Worm (Caenorhabditis elegans) whole organism, late embryonic: ENCODE measurements around the gene cal-5.

ENCODE experiments used
- C08G9.2 ChIP-seq: sonication (generic microtip); optimal IDR thresholded peaks from 2 replicates; lab custom pipeline; 2016; ENCODE audit warnings: mild to moderate bottlenecking, missing genetic modification characterization, moderate library complexity, missing compliant biosample characterization
- K09A11.1 ChIP-seq: sonication (generic microtip); optimal IDR thresholded peaks from 2 replicates; lab custom pipeline; 2017; ENCODE audit warnings: antibody characterized with exemption, mild to moderate bottlenecking, missing genetic modification characterization, missing compliant biosample characterization; ENCODE audit not compliant: insufficient read depth
- T23F11.4 ChIP-seq: fragments of 200-800 bp; sonication (Bioruptor generic); optimal IDR thresholded peaks from 2 replicates; lab custom pipeline; 2018; ENCODE audit warnings: mild to moderate bottlenecking, missing genetic modification characterization, missing compliant biosample characterization
- ceh-18 ChIP-seq: sonication (generic microtip); optimal IDR thresholded peaks from 2 replicates; lab custom pipeline; 2016; ENCODE audit warnings: missing genetic modification characterization, missing compliant biosample characterization
- ceh-19 ChIP-seq: fragments of 200-800 bp; sonication (Bioruptor generic); optimal IDR thresholded peaks from 2 replicates; lab custom pipeline; 2018; ENCODE audit warnings: mild to moderate bottlenecking, missing genetic modification characterization, missing compliant biosample characterization
- ceh-2 ChIP-seq: sonication (generic microtip); optimal IDR thresholded peaks from 2 replicates; lab custom pipeline; 2016; ENCODE audit warnings: missing genotype, missing genetic modification characterization, missing compliant biosample characterization
- ceh-22 ChIP-seq: sonication (generic microtip); optimal IDR thresholded peaks from 2 replicates; lab custom pipeline; 2017; ENCODE audit warnings: missing biosample characterization, missing genetic modification characterization
- ceh-31 ChIP-seq: sonication (generic microtip); optimal IDR thresholded peaks from 2 replicates; lab custom pipeline; 2016; ENCODE audit warnings: missing genetic modification characterization, missing compliant biosample characterization
- ceh-34 ChIP-seq: sonication (generic microtip); optimal IDR thresholded peaks from 2 replicates; lab custom pipeline; 2016; ENCODE audit warnings: mild to moderate bottlenecking, missing genetic modification characterization, missing compliant biosample characterization
- ceh-45 ChIP-seq: fragments of 200-800 bp; sonication (Bioruptor generic); IDR thresholded peaks from 2 replicates; pipeline ENCODE4 v1.3.6; 2022; ENCODE audit warnings: missing genetic modification reagents, missing genetic modification characterization, missing compliant biosample characterization
- ceh-48 ChIP-seq: sonication (generic microtip); optimal IDR thresholded peaks from 2 replicates; lab custom pipeline; 2016; ENCODE audit warnings: missing genetic modification characterization, inconsistent platforms, missing compliant biosample characterization
- ceh-6 ChIP-seq: fragments of 200-800 bp; sonication (Bioruptor generic); optimal IDR thresholded peaks from 2 replicates; lab custom pipeline; 2018; ENCODE audit warnings: mild to moderate bottlenecking, missing genetic modification characterization, missing compliant biosample characterization
- ceh-9 ChIP-seq: sonication (generic microtip); optimal IDR thresholded peaks from 2 replicates; lab custom pipeline; 2016; ENCODE audit warnings: mild to moderate bottlenecking, missing genetic modification characterization, inconsistent platforms, missing compliant biosample characterization
- elt-2 ChIP-seq: sonication (generic microtip); optimal IDR thresholded peaks from 2 replicates; lab custom pipeline; 2016; ENCODE audit warnings: missing genetic modification reagents, missing genetic modification characterization, missing compliant biosample characterization
- elt-4 ChIP-seq: sonication (generic microtip); optimal IDR thresholded peaks from 2 replicates; lab custom pipeline; 2016; ENCODE audit warnings: missing genetic modification characterization, missing compliant biosample characterization
- ets-4 ChIP-seq: sonication (generic microtip); optimal IDR thresholded peaks from 2 replicates; lab custom pipeline; 2016; ENCODE audit warnings: missing genetic modification characterization, missing compliant biosample characterization
- eyg-1 ChIP-seq: sonication (generic microtip); optimal IDR thresholded peaks from 2 replicates; lab custom pipeline; 2016; ENCODE audit warnings: missing genotype, missing genetic modification characterization, missing compliant biosample characterization
- fkh-6 ChIP-seq: sonication (generic microtip); optimal IDR thresholded peaks from 2 replicates; lab custom pipeline; 2016; ENCODE audit warnings: missing genetic modification characterization, missing compliant biosample characterization
- gmeb-2 ChIP-seq: sonication (generic microtip); optimal IDR thresholded peaks from 2 replicates; lab custom pipeline; 2016; ENCODE audit warnings: missing genetic modification characterization, inconsistent platforms, missing compliant biosample characterization
- hlh-15 ChIP-seq: sonication (generic microtip); optimal IDR thresholded peaks from 2 replicates; lab custom pipeline; 2016; ENCODE audit warnings: missing genetic modification characterization, missing compliant biosample characterization
- hlh-30 ChIP-seq: sonication (generic microtip); optimal IDR thresholded peaks from 2 replicates; lab custom pipeline; 2017; ENCODE audit warnings: antibody characterized with exemption, missing genetic modification characterization, missing compliant biosample characterization; ENCODE audit not compliant: insufficient read depth
- hlh-6 ChIP-seq: sonication (generic microtip); optimal IDR thresholded peaks from 2 replicates; lab custom pipeline; 2016; ENCODE audit warnings: missing genotype, missing genetic modification characterization, missing compliant biosample characterization
- lin-11 ChIP-seq: fragments of 200-800 bp; sonication (Bioruptor generic); optimal IDR thresholded peaks from 2 replicates; lab custom pipeline; 2018; ENCODE audit warnings: mild to moderate bottlenecking, missing genetic modification characterization, missing compliant biosample characterization
- mec-3 ChIP-seq: sonication (generic microtip); optimal IDR thresholded peaks from 2 replicates; lab custom pipeline; 2016; ENCODE audit warnings: borderline replicate concordance, missing genetic modification characterization, missing compliant biosample characterization
- nfya-1 ChIP-seq: sonication (generic microtip); optimal IDR thresholded peaks from 2 replicates; lab custom pipeline; 2017; ENCODE audit warnings: missing genetic modification characterization, mild to moderate bottlenecking, missing compliant biosample characterization, antibody characterized with exemption, moderate library complexity
- nhr-11 ChIP-seq: fragments of 150-350 bp; optimal IDR thresholded peaks from 2 replicates; lab custom pipeline; 2014; ENCODE audit warnings: missing biosample characterization, missing genetic modification characterization
- nhr-232 ChIP-seq: sonication (generic microtip); optimal IDR thresholded peaks from 2 replicates; lab custom pipeline; 2016; ENCODE audit warnings: missing genetic modification characterization, missing compliant biosample characterization
- pag-3 ChIP-seq: sonication (generic microtip); optimal IDR thresholded peaks from 2 replicates; lab custom pipeline; 2016; ENCODE audit warnings: missing compliant biosample characterization, missing genetic modification characterization, borderline replicate concordance
- pat-9 ChIP-seq: fragments of 200-800 bp; sonication (Bioruptor generic); optimal IDR thresholded peaks from 2 replicates; lab custom pipeline; 2018; ENCODE audit warnings: mild to moderate bottlenecking, missing genetic modification characterization, moderate library complexity, missing compliant biosample characterization
- pax-1 ChIP-seq: fragments of 150-350 bp; optimal IDR thresholded peaks from 2 replicates; lab custom pipeline; 2014; ENCODE audit warnings: missing biosample characterization, missing genetic modification characterization
- pha-2 ChIP-seq: sonication (generic microtip); optimal IDR thresholded peaks from 2 replicates; lab custom pipeline; 2017; ENCODE audit warnings: mild to moderate bottlenecking, missing genetic modification characterization, missing compliant biosample characterization
- pros-1 ChIP-seq: fragments of 150-350 bp; optimal IDR thresholded peaks from 2 replicates; lab custom pipeline; 2014; ENCODE audit warnings: missing biosample characterization, missing genetic modification reagents, missing genetic modification characterization
- rnt-1 ChIP-seq: sonication (generic microtip); optimal IDR thresholded peaks from 2 replicates; lab custom pipeline; 2016; ENCODE audit warnings: missing genetic modification characterization, missing compliant biosample characterization
- sdc-2 ChIP-seq: sonication (generic microtip); optimal IDR thresholded peaks from 2 replicates; lab custom pipeline; 2016; ENCODE audit warnings: missing genotype, missing genetic modification characterization, missing compliant biosample characterization
- syd-9 ChIP-seq: sonication (generic microtip); optimal IDR thresholded peaks from 2 replicates; lab custom pipeline; 2016; ENCODE audit warnings: mild to moderate bottlenecking, missing genetic modification characterization, moderate library complexity, missing compliant biosample characterization
- tbx-7 ChIP-seq: sonication (generic microtip); optimal IDR thresholded peaks from 2 replicates; lab custom pipeline; 2016; ENCODE audit warnings: missing genotype, missing genetic modification characterization, missing compliant biosample characterization
- unc-42 ChIP-seq: sonication (generic microtip); optimal IDR thresholded peaks from 2 replicates; lab custom pipeline; 2016; ENCODE audit warnings: missing genotype, missing genetic modification characterization, missing compliant biosample characterization
- unc-86 ChIP-seq: sonication (generic microtip); optimal IDR thresholded peaks from 2 replicates; lab custom pipeline; 2016; ENCODE audit warnings: missing genetic modification characterization, missing compliant biosample characterization

The cal-5 gene

DNA sequence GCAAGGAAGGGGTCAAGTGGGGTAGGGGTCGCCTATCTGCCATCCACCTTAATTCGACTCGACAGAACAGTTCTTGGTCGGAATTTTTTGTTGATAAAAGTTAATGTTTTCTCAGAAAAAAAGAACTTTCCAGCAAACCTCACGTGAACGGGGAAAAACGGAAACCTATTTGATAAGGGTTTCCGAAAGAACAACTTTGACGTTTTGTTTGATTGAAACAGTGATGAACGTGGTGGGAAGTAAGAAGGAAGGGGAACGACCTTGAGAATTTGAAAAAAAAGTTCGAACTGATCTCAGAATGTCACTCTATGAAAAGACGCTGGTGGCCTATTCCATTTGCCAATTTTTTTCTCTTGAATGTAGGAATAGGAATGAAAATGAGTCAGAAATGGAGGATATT lies 44.6 kb upstream of the cal-5 start:
- TF ChIP-seq fkh-6 (tag; lab: Kevin White, UChicago) (no peak), rnt-1 (tag; lab: Kevin White, UChicago) (no peak), ceh-18 (tag; lab: Kevin White, UChicago) (no peak), lin-11 (tag; lab: Kevin White, UChicago) (no peak), pag-3 (tag; lab: Kevin White, UChicago) (no peak)

DNA sequence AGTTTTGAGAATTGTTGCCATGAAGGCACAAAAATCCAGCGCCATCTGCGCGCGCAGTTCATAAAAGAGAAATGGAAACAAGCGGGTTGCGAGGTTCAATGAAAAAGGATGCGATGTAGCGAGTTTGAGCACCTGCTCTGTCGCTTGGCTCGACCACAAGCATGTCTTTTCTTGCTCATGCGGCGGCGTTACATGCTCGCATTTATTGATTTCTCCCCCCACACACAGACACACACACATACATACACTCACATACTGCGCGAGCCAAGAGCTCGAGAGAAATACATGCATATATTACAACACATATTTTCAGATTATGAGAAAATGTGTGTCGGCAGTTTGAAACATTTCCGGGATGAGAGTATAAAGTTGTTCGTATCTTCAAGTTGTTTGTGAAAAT lies 44.0 kb upstream of the cal-5 start:
- TF ChIP-seq ceh-45 (GFP tag; lab: Robert Waterston, UW): no peak
- TF ChIP-seq nhr-11 (tag; lab: Kevin White, UChicago): no peak
- no peak for TF ChIP-seq ceh-2
- TF ChIP-seq hlh-6: no peak
- TF ChIP-seq T23F11.4 (GFP tag; lab: Kevin White, UChicago): no peak
- no peak for TF ChIP-seq ceh-18 (tag; lab: Kevin White, UChicago)
- TF ChIP-seq pax-1: no peak
- TF ChIP-seq unc-42 (tag; lab: Kevin White, UChicago): peak; percentile 12
- TF ChIP-seq ceh-31 (tag; lab: Kevin White, UChicago): peak; percentile 37
- no peak for TF ChIP-seq gmeb-2 (tag; lab: Kevin White, UChicago)
- no peak for TF ChIP-seq ceh-6 (GFP tag; lab: Kevin White, UChicago)
- TF ChIP-seq nfya-1 (tag; lab: Kevin White, UChicago): peak; percentile 23
- TF ChIP-seq pros-1 (tag; lab: Kevin White, UChicago): peak; percentile 17
- peak; percentile 98 for TF ChIP-seq ceh-48 (tag; lab: Kevin White, UChicago)
- no peak for TF ChIP-seq elt-2 (tag; lab: Kevin White, UChicago)
- no peak for TF ChIP-seq mec-3 (tag; lab: Kevin White, UChicago)

DNA sequence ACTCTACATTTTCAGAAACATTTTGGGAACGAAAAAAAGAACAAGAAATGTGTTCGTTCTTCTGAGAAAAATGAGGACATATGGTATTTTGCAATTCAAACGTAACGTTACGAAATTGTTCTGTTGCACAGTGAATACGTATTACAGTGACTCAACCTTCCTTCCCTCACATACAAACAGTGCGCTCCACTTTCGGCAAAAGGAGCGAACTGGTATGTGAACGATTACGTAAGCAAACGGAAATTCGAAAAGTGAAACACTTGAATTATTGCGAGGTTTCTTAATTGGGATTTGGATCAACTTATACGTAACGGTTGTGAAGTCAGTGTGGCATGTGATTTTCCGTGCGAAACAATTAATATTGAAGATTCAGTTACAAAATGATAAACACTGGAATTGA lies 43.0 kb upstream of the cal-5 start:
- TF ChIP-seq nfya-1 (tag; lab: Kevin White, UChicago) (no peak), unc-86 (tag; lab: Kevin White, UChicago) (no peak), rnt-1 (tag; lab: Kevin White, UChicago) (no peak), sdc-2 (tag; lab: Kevin White, UChicago) (no peak), unc-42 (tag; lab: Kevin White, UChicago) (no peak), eyg-1 (no peak), ets-4 (tag; lab: Kevin White, UChicago) (no peak), elt-4 (tag; lab: Kevin White, UChicago) (no peak), nhr-232 (tag; lab: Kevin White, UChicago) (no peak), ceh-48 (tag; lab: Kevin White, UChicago) (no peak), elt-2 (tag; lab: Kevin White, UChicago) (no peak)
- TF ChIP-seq, all 69 proteins: peak for 0

DNA sequence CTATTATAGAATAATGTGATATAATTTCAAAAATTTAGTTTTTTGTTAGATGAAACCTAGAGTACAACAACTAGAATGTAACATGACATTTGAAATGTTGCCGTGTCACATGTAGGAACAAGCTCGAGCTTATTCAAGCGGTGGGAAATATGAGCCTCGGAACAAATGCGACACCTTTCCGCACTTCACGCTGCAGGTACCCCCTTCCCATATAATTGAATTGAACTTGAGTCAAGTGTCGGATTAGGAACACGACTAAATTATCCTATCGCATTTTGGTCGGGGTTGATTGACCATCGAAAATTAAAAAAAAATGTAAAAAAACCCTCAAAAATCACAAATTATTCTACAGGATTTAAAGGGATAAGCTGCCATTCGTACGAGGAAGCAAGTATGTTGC lies 42.4 kb upstream of the cal-5 start:
- peak; percentile 56 for TF ChIP-seq ceh-34 (tag; lab: Kevin White, UChicago)
- no peak for TF ChIP-seq ceh-31 (tag; lab: Kevin White, UChicago)
- TF ChIP-seq, all 69 proteins: peak for 1

DNA sequence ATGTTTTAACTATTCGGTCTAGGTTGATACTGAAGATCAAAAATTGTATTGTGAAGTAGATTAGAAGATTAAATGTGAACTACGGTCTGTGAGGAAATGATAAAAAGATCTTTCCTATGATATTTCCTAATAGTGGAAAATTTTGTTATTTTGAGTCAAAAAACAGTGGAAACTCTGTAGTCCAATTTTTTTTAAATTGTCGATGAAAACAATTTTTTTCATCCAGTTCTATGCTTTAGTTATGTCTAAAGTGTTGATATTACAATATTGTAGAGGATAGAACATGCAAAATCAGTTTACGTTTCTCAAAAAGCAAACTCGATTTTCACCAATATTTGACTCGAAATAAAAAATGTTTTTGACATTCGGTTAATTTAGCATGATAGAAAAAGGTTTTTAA lies 41.9 kb upstream of the cal-5 start:
- no peak for TF ChIP-seq pat-9 (tag; lab: Kevin White, UChicago)
- TF ChIP-seq ceh-31 (tag; lab: Kevin White, UChicago): no peak
- TF ChIP-seq pros-1 (tag; lab: Kevin White, UChicago): no peak
- TF ChIP-seq C08G9.2 (tag; lab: Kevin White, UChicago): no peak
- TF ChIP-seq ceh-18 (tag; lab: Kevin White, UChicago): no peak
- no peak for TF ChIP-seq syd-9
- no peak for TF ChIP-seq unc-42 (tag; lab: Kevin White, UChicago)
- TF ChIP-seq ceh-34 (tag; lab: Kevin White, UChicago): no peak
- no peak for TF ChIP-seq ceh-19 (GFP tag; lab: Kevin White, UChicago)
- no peak for TF ChIP-seq tbx-7 (tag; lab: Kevin White, UChicago)
- TF ChIP-seq hlh-15 (tag; lab: Kevin White, UChicago): no peak
- TF ChIP-seq pha-2: no peak
- no peak for TF ChIP-seq ceh-9 (tag; lab: Kevin White, UChicago)
- TF ChIP-seq rnt-1 (tag; lab: Kevin White, UChicago): no peak
- TF ChIP-seq hlh-30: no peak
- TF ChIP-seq ceh-22 (tag; lab: Kevin White, UChicago): no peak
- no peak for TF ChIP-seq mec-3 (tag; lab: Kevin White, UChicago)
- TF ChIP-seq K09A11.1: no peak
- no peak for TF ChIP-seq ets-4 (tag; lab: Kevin White, UChicago)
